Worm (Caenorhabditis elegans) whole organism, L4 larva: ENCODE measurements around the gene aqp-1.

Experiments
- F10B5.3 ChIP-seq: sonication (generic microtip); optimal IDR thresholded peaks from 2 replicates; lab custom pipeline; 2016; ENCODE audit warnings: mild to moderate bottlenecking, missing genetic modification characterization, missing compliant biosample characterization
- R02D3.7 ChIP-seq: fragments of 150-350 bp; sonication (generic microtip); optimal IDR thresholded peaks from 3 replicates; lab custom pipeline; 2014; ENCODE audit warnings: missing biosample characterization, missing genetic modification characterization
- Y5F2A.4 ChIP-seq: fragments of 200-800 bp; sonication (Bioruptor generic); optimal IDR thresholded peaks from 2 replicates; lab custom pipeline; 2018; ENCODE audit warnings: mild to moderate bottlenecking, missing genetic modification characterization, missing compliant biosample characterization
- aly-2 ChIP-seq: sonication (generic microtip); optimal IDR thresholded peaks from 2 replicates; lab custom pipeline; 2018; ENCODE audit warnings: missing biosample characterization, missing genetic modification characterization
- ama-1 ChIP-seq: fragments of 150-350 bp; optimal IDR thresholded peaks from 2 replicates; lab custom pipeline; 2014; ENCODE audit warnings: inconsistent platforms, mixed read lengths
- attf-4 ChIP-seq: sonication (generic microtip); optimal IDR thresholded peaks from 3 replicates; lab custom pipeline; 2017; ENCODE audit warnings: missing biosample characterization, missing genetic modification characterization
- ceh-28 ChIP-seq: fragments of 150-350 bp; optimal IDR thresholded peaks from 2 replicates; lab custom pipeline; 2014; ENCODE audit warnings: missing biosample characterization, missing genetic modification reagents, missing genetic modification characterization
- ceh-44 ChIP-seq: fragments of 200-800 bp; sonication (Bioruptor generic); IDR thresholded peaks from 2 replicates; pipeline ENCODE4 v1.3.6; 2022; ENCODE audit warnings: missing genetic modification reagents, missing genetic modification characterization, missing compliant biosample characterization
- ceh-62 ChIP-seq: sonication (generic microtip); optimal IDR thresholded peaks from 2 replicates; lab custom pipeline; 2017; ENCODE audit warnings: missing biosample characterization, missing genetic modification characterization
- ceh-82 ChIP-seq: sonication (generic microtip); optimal IDR thresholded peaks from 2 replicates; lab custom pipeline; 2017; ENCODE audit warnings: missing biosample characterization, missing genetic modification characterization
- ctbp-1 ChIP-seq: fragments of 200-800 bp; sonication (Bioruptor generic); IDR thresholded peaks from 2 replicates; pipeline ENCODE4 v1.3.6; 2022; ENCODE audit warnings: missing genetic modification reagents, missing genetic modification characterization, missing compliant biosample characterization
- daf-16 ChIP-seq, 3 experiments: sonication (generic microtip); optimal IDR thresholded peaks; 2 replicates each; lab custom pipeline; 2016 to 2017; ENCODE audit warnings: missing genetic modification characterization in 3 of 3, missing genetic modification reagents in 3 of 3, mild to moderate bottlenecking in 2 of 3, missing compliant biosample characterization in 2 of 3, missing biosample characterization in 1 of 3, moderate library complexity in 1 of 3
- daf-8 ChIP-seq: fragments of 200-800 bp; sonication (Bioruptor generic); IDR thresholded peaks from 2 replicates; pipeline ENCODE4 v1.3.6; 2022; ENCODE audit warnings: missing genetic modification characterization, missing compliant biosample characterization
- dmd-6 ChIP-seq: fragments of 200-800 bp; sonication (Bioruptor generic); IDR thresholded peaks from 2 replicates; pipeline ENCODE4 v1.3.6; 2022; ENCODE audit warnings: missing genetic modification reagents, missing genetic modification characterization, missing compliant biosample characterization
- egl-43 ChIP-seq: fragments of 200-800 bp; sonication (Bioruptor generic); IDR thresholded peaks from 2 replicates; pipeline ENCODE4 v1.3.6; 2022; ENCODE audit warnings: missing genetic modification reagents, missing genetic modification characterization, missing compliant biosample characterization
- fkh-10 ChIP-seq: fragments of 150-350 bp; optimal IDR thresholded peaks from 2 replicates; lab custom pipeline; 2014; ENCODE audit warnings: missing biosample characterization, missing genetic modification reagents, missing genetic modification characterization
- fos-1 ChIP-seq: fragments of 150-350 bp; optimal IDR thresholded peaks from 2 replicates; lab custom pipeline; 2014; ENCODE audit warnings: missing biosample characterization, missing genetic modification characterization
- gei-8 ChIP-seq: fragments of 200-800 bp; sonication (Bioruptor generic); optimal IDR thresholded peaks from 2 replicates; lab custom pipeline; 2018; ENCODE audit warnings: mild to moderate bottlenecking, missing genetic modification characterization, missing compliant biosample characterization
- hlh-30 ChIP-seq: sonication (generic microtip); optimal IDR thresholded peaks from 2 replicates; lab custom pipeline; 2017; ENCODE audit warnings: antibody characterized with exemption, mild to moderate bottlenecking, missing genetic modification characterization, missing compliant biosample characterization; ENCODE audit not compliant: insufficient read depth
- jun-1 ChIP-seq: fragments of 150-350 bp; optimal IDR thresholded peaks from 2 replicates; lab custom pipeline; 2014; ENCODE audit warnings: missing biosample characterization, missing genetic modification reagents, missing genetic modification characterization
- lim-7 ChIP-seq: fragments of 200-800 bp; sonication (Bioruptor generic); IDR thresholded peaks from 2 replicates; pipeline ENCODE4 v1.3.6; 2022; ENCODE audit warnings: missing genetic modification characterization, missing compliant biosample characterization
- lsy-2 ChIP-seq, 2 experiments: fragments of 150-350 bp in 1 of 2; sonication (generic microtip) in 1 of 2; optimal IDR thresholded peaks; 2 replicates each; lab custom pipeline; 2014 to 2017; ENCODE audit warnings: missing biosample characterization in 2 of 2, missing genetic modification characterization in 2 of 2
- madf-9 ChIP-seq: fragments of 200-800 bp; sonication (Bioruptor generic); conservative IDR thresholded peaks from 2 replicates; pipeline ENCODE4 v1.3.6; 2022; ENCODE audit warnings: missing genetic modification reagents, missing genetic modification characterization, missing compliant biosample characterization
- mes-2 ChIP-seq: sonication (generic microtip); optimal IDR thresholded peaks from 2 replicates; lab custom pipeline; 2016; ENCODE audit warnings: missing genotype, mild to moderate bottlenecking, missing genetic modification characterization, missing compliant biosample characterization; ENCODE audit not compliant: poor library complexity, severe bottlenecking
- nhr-11 ChIP-seq: fragments of 150-350 bp; optimal IDR thresholded peaks from 2 replicates; lab custom pipeline; 2014; ENCODE audit warnings: missing biosample characterization, missing genetic modification characterization
- nhr-111 ChIP-seq: fragments of 200-800 bp; sonication (Bioruptor generic); optimal IDR thresholded peaks from 2 replicates; lab custom pipeline; 2018; ENCODE audit warnings: mild to moderate bottlenecking, missing genetic modification characterization, missing compliant biosample characterization
- nhr-237 ChIP-seq: sonication (generic microtip); optimal IDR thresholded peaks from 2 replicates; lab custom pipeline; 2017; ENCODE audit warnings: missing biosample characterization, missing genetic modification characterization
- nhr-25 ChIP-seq: sonication (generic microtip); optimal IDR thresholded peaks from 2 replicates; lab custom pipeline; 2017; ENCODE audit warnings: missing genetic modification characterization, mild to moderate bottlenecking, missing compliant biosample characterization, antibody characterized with exemption, moderate library complexity, borderline replicate concordance; ENCODE audit not compliant: insufficient read depth
- nhr-28 ChIP-seq: fragments of 150-350 bp; optimal IDR thresholded peaks from 2 replicates; lab custom pipeline; 2014; ENCODE audit warnings: missing biosample characterization, missing genetic modification characterization
- nhr-41 ChIP-seq: fragments of 200-800 bp; sonication (Bioruptor generic); IDR thresholded peaks from 2 replicates; pipeline ENCODE4 v1.3.6; 2022; ENCODE audit warnings: missing genetic modification reagents, missing genetic modification characterization, missing compliant biosample characterization
- nhr-48 ChIP-seq: sonication (generic microtip); optimal IDR thresholded peaks from 2 replicates; lab custom pipeline; 2016; ENCODE audit warnings: mild to moderate bottlenecking, missing genetic modification characterization, missing compliant biosample characterization
- nhr-6 ChIP-seq: fragments of 150-350 bp; optimal IDR thresholded peaks from 2 replicates; lab custom pipeline; 2014; ENCODE audit warnings: missing biosample characterization, missing genetic modification characterization
- php-3 ChIP-seq: fragments of 200-800 bp; sonication (Bioruptor generic); IDR thresholded peaks from 2 replicates; pipeline ENCODE4 v1.3.6; 2022; ENCODE audit warnings: missing genetic modification reagents, missing genetic modification characterization, missing compliant biosample characterization
- saeg-2 ChIP-seq: fragments of 200-800 bp; sonication (Bioruptor generic); IDR thresholded peaks from 2 replicates; pipeline ENCODE4 v1.3.6; 2022; ENCODE audit warnings: missing genetic modification reagents, missing genetic modification characterization, missing compliant biosample characterization
- snpc-1.2 ChIP-seq: fragments of 200-800 bp; sonication (Bioruptor generic); IDR thresholded peaks from 2 replicates; pipeline ENCODE4 v1.3.6; 2022; ENCODE audit warnings: missing genetic modification reagents, missing genetic modification characterization, missing compliant biosample characterization
- spr-3 ChIP-seq: fragments of 200-800 bp; sonication (Bioruptor generic); optimal IDR thresholded peaks from 2 replicates; lab custom pipeline; 2018; ENCODE audit warnings: mild to moderate bottlenecking, missing genetic modification characterization, missing compliant biosample characterization
- tag-97 ChIP-seq: fragments of 200-800 bp; sonication (Bioruptor generic); IDR thresholded peaks from 2 replicates; pipeline ENCODE4 v1.3.6; 2022; ENCODE audit warnings: missing genetic modification characterization, missing compliant biosample characterization
- tra-1 ChIP-seq: fragments of 200-800 bp; sonication (Bioruptor generic); IDR thresholded peaks from 2 replicates; pipeline ENCODE4 v1.3.6; 2022; ENCODE audit warnings: missing genetic modification reagents, missing genetic modification characterization, missing compliant biosample characterization
- unc-130 ChIP-seq: sonication (generic microtip); optimal IDR thresholded peaks from 2 replicates; lab custom pipeline; 2016; ENCODE audit warnings: missing genetic modification reagents, missing genetic modification characterization, missing compliant biosample characterization
- zag-1 ChIP-seq: fragments of 150-350 bp; optimal IDR thresholded peaks from 2 replicates; lab custom pipeline; 2014; ENCODE audit warnings: missing biosample characterization, missing genetic modification characterization
- zfp-3 ChIP-seq: fragments of 200-800 bp; sonication (Bioruptor generic); conservative IDR thresholded peaks from 2 replicates; pipeline ENCODE4 v1.3.6; 2022; ENCODE audit warnings: missing genetic modification reagents, missing genetic modification characterization, missing compliant biosample characterization
- zip-11 ChIP-seq: fragments of 200-800 bp; sonication (Bioruptor generic); IDR thresholded peaks from 2 replicates; pipeline ENCODE4 v1.3.6; 2022; ENCODE audit warnings: missing genetic modification characterization, missing compliant biosample characterization
- ztf-11 ChIP-seq: fragments of 150-350 bp; optimal IDR thresholded peaks from 2 replicates; lab custom pipeline; 2014; ENCODE audit warnings: missing biosample characterization, missing genetic modification characterization
- ztf-7 ChIP-seq: fragments of 150-350 bp; optimal IDR thresholded peaks from 2 replicates; lab custom pipeline; 2014; ENCODE audit warnings: missing biosample characterization, missing genetic modification characterization

aqp-1 gene

ce11 chrII:7196040-7196439 is 42.1 kb downstream of the aqp-1 start, which contains the start of gene maoc-1 (continued):
- no peak for TF ChIP-seq egl-43
- TF ChIP-seq ama-1 (lab: Kevin White, UChicago): no peak
- TF ChIP-seq jun-1 (tag; lab: Kevin White, UChicago): no peak
- TF ChIP-seq tag-97 (GFP tag; lab: Robert Waterston, UW): no peak
- no peak for TF ChIP-seq ztf-11 (tag; lab: Kevin White, UChicago)
- TF ChIP-seq R02D3.7 (tag; lab: Kevin White, UChicago): no peak
- TF ChIP-seq gei-8 (GFP tag; lab: Kevin White, UChicago): no peak
- no peak for TF ChIP-seq ceh-44
- TF ChIP-seq zfp-3 (GFP tag; lab: Robert Waterston, UW): no peak
- TF ChIP-seq, all 104 proteins: peak for 9

- TF ChIP-seq ceh-28 (tag; lab: Kevin White, UChicago) (no peak), unc-130 (GFP tag; lab: Kevin White, UChicago) (no peak), aly-2 (tag; lab: Kevin White, UChicago) (no peak), saeg-2 (GFP tag; lab: Robert Waterston, UW) (no peak), spr-3 (GFP tag; lab: Kevin White, UChicago) (no peak), nhr-111 (GFP tag; lab: Kevin White, UChicago) (no peak), nhr-41 (no peak), ceh-62 (no peak), daf-8 (GFP tag; lab: Robert Waterston, UW) (no peak), nhr-48 (tag; lab: Kevin White, UChicago) (no peak), attf-4 (tag; lab: Kevin White, UChicago) (no peak), mes-2 (tag; lab: Kevin White, UChicago) (no peak)
Measured at ce11 chrII:7195541-7195940, 42.6 kb downstream of the aqp-1 start, which contains the start of gene acdh-12. acdh-12 (minus strand) TSS chrII:7195641.

- TF ChIP-seq R02D3.7 (tag; lab: Kevin White, UChicago): no peak
- TF ChIP-seq ztf-11 (tag; lab: Kevin White, UChicago): no peak
- TF ChIP-seq dmd-6 (GFP tag; lab: Robert Waterston, UW): no peak
- TF ChIP-seq Y5F2A.4: no peak
- no peak for TF ChIP-seq lim-7 (GFP tag; lab: Robert Waterston, UW)
- no peak for TF ChIP-seq lsy-2 (tag; optimal IDR thresholded peaks at IDR 0.05; lab: Kevin White, UChicago)
- TF ChIP-seq ceh-82: no peak
- no peak for TF ChIP-seq ctbp-1 (GFP tag; lab: Robert Waterston, UW)
- no peak for TF ChIP-seq tra-1
- no peak for TF ChIP-seq php-3 (GFP tag; lab: Robert Waterston, UW)
- TF ChIP-seq hlh-30: no peak
- no peak for TF ChIP-seq nhr-6 (tag; lab: Kevin White, UChicago)
- TF ChIP-seq fkh-10 (GFP tag; lab: Kevin White, UChicago): no peak
- TF ChIP-seq fos-1 (tag; lab: Kevin White, UChicago): no peak
- TF ChIP-seq nhr-25 (tag; lab: Kevin White, UChicago): no peak
- TF ChIP-seq ceh-62: no peak
- TF ChIP-seq ztf-7 (tag; lab: Kevin White, UChicago): no peak
- TF ChIP-seq nhr-28 (tag; lab: Kevin White, UChicago): no peak
Measured at ce11 chrII:7189120-7189519, 49.0 kb downstream of the aqp-1 start, which contains the start of gene E04F6.4. E04F6.4 (plus strand) TSS chrII:7189420.

ce11 chrII:7187110-7187509 is 51.0 kb downstream of the aqp-1 start, which contains the start of gene C27H5.6:
C27H5.6 (minus strand) TSS chrII:7187210.
- TF ChIP-seq ama-1 (lab: Kevin White, UChicago): no peak
- TF ChIP-seq tra-1: no peak
- TF ChIP-seq nhr-11 (tag; lab: Kevin White, UChicago): no peak
- TF ChIP-seq snpc-1.2 (GFP tag; lab: Robert Waterston, UW): no peak
- no peak for TF ChIP-seq madf-9 (GFP tag; lab: Robert Waterston, UW)
- TF ChIP-seq zag-1 (tag; lab: Kevin White, UChicago): no peak
- TF ChIP-seq ctbp-1 (GFP tag; lab: Robert Waterston, UW): no peak
- TF ChIP-seq nhr-237 (tag; lab: Kevin White, UChicago): no peak
- no peak for TF ChIP-seq daf-16 (GFP tag; optimal IDR thresholded peaks at IDR 0.05; lab: Kevin White, UChicago)
- no peak for TF ChIP-seq daf-16 (tag; optimal IDR thresholded peaks at IDR 0.05; lab: Kevin White, UChicago)
- TF ChIP-seq F10B5.3 (tag; lab: Kevin White, UChicago): no peak
- TF ChIP-seq fos-1 (tag; lab: Kevin White, UChicago): no peak
- no peak for TF ChIP-seq zip-11 (GFP tag; lab: Robert Waterston, UW)
- TF ChIP-seq ceh-28 (tag; lab: Kevin White, UChicago): no peak
